Fruit fly (Drosophila melanogaster) Kc167 (cell line): Measurements from ENCODE around the gene CG32453.
"Not testable (repeated sequence)": the region's sequence is repeated elsewhere in the genome, so short reads cannot be mapped to it uniquely, and the experiment has no call there.

Experiments used
- Myc ChIP-seq: fragments of >200 bp; optimal IDR thresholded peaks from 2 replicates; lab custom pipeline; 2017; ENCODE audit warnings: missing external identifiers
- Sin3A ChIP-seq: fragments of >200 bp; optimal IDR thresholded peaks from 2 replicates; lab custom pipeline; 2018; ENCODE audit warnings: missing external identifiers
- h ChIP-seq: fragments of >200 bp; optimal IDR thresholded peaks from 3 replicates; lab custom pipeline; 2018; ENCODE audit warnings: missing external identifiers
- insv ChIP-seq: fragments of >200 bp; optimal IDR thresholded peaks from 3 replicates; lab custom pipeline; 2018; ENCODE audit warnings: missing external identifiers
- psq ChIP-seq: fragments of >200 bp; optimal IDR thresholded peaks from 2 replicates; lab custom pipeline; 2017; ENCODE audit warnings: missing external identifiers
- ttk ChIP-seq: sonication (Bioruptor generic); optimal IDR thresholded peaks from 2 replicates; lab custom pipeline; 2017; ENCODE audit warnings: missing external identifiers

Gene CG32453

DNA sequence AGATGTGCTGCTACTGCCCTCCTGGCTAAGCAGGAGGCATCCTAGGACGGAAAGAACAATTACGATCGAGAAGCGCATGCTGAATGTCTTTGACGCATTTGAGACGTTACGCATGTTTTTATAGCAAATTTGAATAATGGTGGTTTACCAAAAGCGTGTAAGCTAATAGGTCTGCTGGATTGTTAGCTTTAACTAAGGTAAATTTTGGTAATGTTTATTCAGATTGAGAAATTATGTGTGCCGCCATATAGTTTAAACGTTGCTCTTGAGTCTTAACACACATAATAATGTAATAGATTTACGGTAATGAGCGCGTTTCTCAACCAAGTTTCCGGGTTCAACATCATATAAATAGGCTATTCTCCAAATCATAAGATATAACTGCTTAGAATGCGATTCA lies 3.3 kb upstream of the CG32453 start, which contains the start of the genes CG12546 and CG14453:
CG12546 (minus strand) TSS at position 101 of the 400 bp plus-strand sequence.
CG14453 (plus strand) TSS at position 372 of the 400 bp plus-strand sequence.
- TF ChIP-seq Myc = no peak
- TF ChIP-seq ttk (lab: Kevin White, UChicago) = no peak
- TF ChIP-seq Sin3A (lab: Kevin White, UChicago) = no peak
- no peak for TF ChIP-seq h
- TF ChIP-seq psq (lab: Kevin White, UChicago) = no peak
- TF ChIP-seq insv (lab: Kevin White, UChicago) = no peak

dm6 chr3L:22695653-22696052 lies 1.4 kb upstream of the CG32453 start, which contains the start of gene CG14452:
Gene CG14452, plus strand, starts transcription at chr3L:22695953.
- no peak for TF ChIP-seq insv (lab: Kevin White, UChicago)
- no peak for TF ChIP-seq h
- TF ChIP-seq Sin3A (lab: Kevin White, UChicago) = no peak
- TF ChIP-seq psq (lab: Kevin White, UChicago) = no peak
- TF ChIP-seq Myc = no peak
- TF ChIP-seq ttk (lab: Kevin White, UChicago) = no peak

dm6 chr3L:22699133-22699532 lies 2.1 kb downstream of the CG32453 start, which contains the start of gene CG45116:
Gene CG45116, plus strand, starts transcription at chr3L:22699433.
- TF ChIP-seq psq (lab: Kevin White, UChicago) = no peak
- no peak for TF ChIP-seq Myc
- TF ChIP-seq insv (lab: Kevin White, UChicago) = no peak
- no peak for TF ChIP-seq h
- no peak for TF ChIP-seq Sin3A (lab: Kevin White, UChicago)
- no peak for TF ChIP-seq ttk (lab: Kevin White, UChicago)

- TF ChIP-seq ttk (lab: Kevin White, UChicago) (no peak), Myc (no peak), Sin3A (lab: Kevin White, UChicago) (no peak), psq (lab: Kevin White, UChicago) (no peak), insv (lab: Kevin White, UChicago) (no peak), h (no peak)
These were observed 14.8 kb downstream of the CG32453 start, which contains the start of gene CG11370 for dm6 chr3L:22711855-22712254. Gene CG11370, plus strand, starts transcription at chr3L:22712155.

DNA sequence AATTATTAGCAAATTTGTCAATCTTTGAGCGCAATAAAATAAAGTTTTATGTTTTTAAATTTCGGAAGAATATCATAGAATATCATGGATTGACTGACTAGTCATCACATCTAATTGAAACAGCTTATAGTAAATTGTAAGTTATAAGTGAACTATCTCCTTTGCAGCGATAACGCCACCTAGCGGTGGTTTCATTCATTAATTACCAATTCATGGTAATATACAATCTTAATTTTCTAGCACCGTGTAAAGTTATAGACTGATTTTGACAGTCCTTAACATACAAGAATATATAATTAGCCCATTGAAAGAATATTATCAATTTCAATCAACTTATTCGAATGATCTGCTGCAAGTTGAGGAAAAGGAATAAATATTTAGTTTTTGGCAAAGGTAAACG lies 16.6 kb downstream of the CG32453 start:
- TF ChIP-seq h (no peak), insv (lab: Kevin White, UChicago) (no peak), Myc (no peak), ttk (lab: Kevin White, UChicago) (no peak), Sin3A (lab: Kevin White, UChicago) (no peak), psq (lab: Kevin White, UChicago) (no peak)

DNA sequence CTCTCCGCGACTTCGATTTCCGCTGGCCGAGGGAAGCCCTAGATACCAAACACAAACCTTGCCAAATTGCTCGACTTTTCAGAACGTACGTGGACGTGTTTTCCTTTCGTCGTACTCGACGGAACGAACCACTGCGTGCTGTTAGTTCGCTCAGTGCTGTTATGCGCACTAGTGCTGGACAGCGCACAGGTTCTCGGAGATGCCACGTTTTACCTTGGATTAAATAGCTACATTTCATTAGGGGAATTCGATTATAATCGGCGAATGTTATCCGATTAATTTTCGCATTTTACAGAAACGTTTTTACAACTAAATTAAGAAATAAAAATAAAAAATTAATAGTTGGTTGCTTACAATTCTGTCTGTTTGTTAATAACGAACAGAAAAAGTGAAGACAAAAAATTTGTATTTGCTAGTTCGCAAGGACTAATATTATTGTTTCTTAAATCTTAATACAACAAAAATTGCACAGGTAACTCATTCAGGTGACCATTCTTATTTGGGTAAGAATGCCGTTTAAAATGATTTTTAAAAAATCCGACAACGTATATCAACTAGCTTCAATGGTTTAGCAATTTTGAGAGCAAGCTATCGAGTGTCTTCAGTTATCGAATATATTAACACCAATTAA lies 20.2 kb downstream of the CG32453 start, which contains the start of the genes ArfGAP3 and CG32452:
ArfGAP3 (minus strand) TSS at position 441 of the 631 bp plus-strand sequence.
CG32452 (plus strand) TSS at position 592 of the 631 bp plus-strand sequence.
- TF ChIP-seq insv (lab: Kevin White, UChicago) = no peak
- TF ChIP-seq psq (lab: Kevin White, UChicago) = peak; percentile 77
- TF ChIP-seq Sin3A (lab: Kevin White, UChicago) = no peak

- not testable (repeated sequence) for TF ChIP-seq ttk (lab: Kevin White, UChicago); Myc; psq (lab: Kevin White, UChicago)
These were observed 23.8 kb downstream of the CG32453 start, which contains the start of gene mael for dm6 chr3L:22720694-22721270. Gene mael, plus strand, starts transcription at chr3L:22721203.

DNA sequence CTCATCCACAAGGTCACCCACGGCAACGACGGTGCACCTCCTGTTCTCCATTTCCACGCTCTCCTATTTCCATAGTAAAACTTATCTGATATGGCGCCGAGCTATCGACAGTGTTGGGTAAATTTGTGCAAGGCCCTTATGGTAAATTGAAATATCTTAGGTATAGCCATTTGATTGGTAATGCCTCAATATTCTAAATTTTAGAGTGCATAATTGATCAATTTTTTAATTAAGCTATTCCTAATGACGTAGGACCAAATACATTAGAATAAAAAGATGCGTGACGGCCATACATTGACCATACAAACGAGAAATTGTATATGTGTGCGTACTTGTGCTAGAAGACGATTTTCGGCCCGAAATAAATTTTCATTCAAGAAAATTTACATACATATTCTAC lies 25.0 kb downstream of the CG32453 start, which contains the start of gene CG14451:
CG14451 (minus strand) TSS at position 101 of the 400 bp plus-strand sequence.
- TF ChIP-seq ttk (lab: Kevin White, UChicago) = no peak
- TF ChIP-seq h = no peak
- TF ChIP-seq psq (lab: Kevin White, UChicago) = no peak
- TF ChIP-seq insv (lab: Kevin White, UChicago) = no peak
- no peak for TF ChIP-seq Myc
- no peak for TF ChIP-seq Sin3A (lab: Kevin White, UChicago)

DNA sequence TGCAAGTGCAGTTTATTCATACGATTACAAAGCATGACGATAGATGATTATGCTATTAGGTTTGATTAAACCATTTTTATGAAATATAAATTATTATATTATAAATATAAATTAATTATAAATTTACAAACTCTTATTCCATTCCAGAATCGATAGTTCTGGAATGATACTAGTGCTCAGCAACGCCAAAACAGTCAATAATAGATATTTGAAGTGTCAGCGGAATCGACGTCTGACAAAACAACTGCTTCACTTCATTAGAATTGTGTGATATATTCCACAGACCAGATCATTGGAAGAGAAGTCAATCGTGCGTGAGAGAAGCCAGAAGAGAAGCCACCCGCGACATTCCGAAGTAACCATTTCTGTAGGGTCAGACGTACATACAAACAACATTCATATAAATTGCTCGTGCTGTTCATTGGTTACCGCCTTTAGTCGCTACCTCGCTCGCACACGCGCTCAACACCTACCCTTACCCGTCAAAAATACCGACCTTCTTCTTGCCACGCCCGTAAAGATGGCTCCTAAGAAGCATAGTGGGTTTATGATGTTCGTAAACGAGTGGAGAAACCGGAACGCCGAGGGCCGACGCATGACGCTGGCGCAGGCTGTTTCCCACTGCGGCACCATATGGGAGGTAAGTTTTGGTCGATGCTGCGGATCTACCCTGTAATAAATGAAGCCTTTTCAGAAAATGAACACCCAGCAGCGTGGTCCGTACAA lies 27.2 kb downstream of the CG32453 start:
- no peak for TF ChIP-seq psq (lab: Kevin White, UChicago)
- TF ChIP-seq h = no peak
- TF ChIP-seq ttk (lab: Kevin White, UChicago) = no peak
- no peak for TF ChIP-seq Sin3A (lab: Kevin White, UChicago)
- TF ChIP-seq Myc = no peak
- TF ChIP-seq insv (lab: Kevin White, UChicago) = no peak

dm6 chr3L:22727739-22728335 lies 30.8 kb downstream of the CG32453 start, which contains the start of the genes CG14450 and CG11367:
Gene CG14450, minus strand, starts transcription at chr3L:22727789.
Gene CG11367, plus strand, starts transcription at chr3L:22728111.
- no peak for TF ChIP-seq Sin3A (lab: Kevin White, UChicago)
- TF ChIP-seq ttk (lab: Kevin White, UChicago) = no peak
- no peak for TF ChIP-seq Myc
- no peak for TF ChIP-seq h
- no peak for TF ChIP-seq psq (lab: Kevin White, UChicago)
- no peak for TF ChIP-seq insv (lab: Kevin White, UChicago)

DNA sequence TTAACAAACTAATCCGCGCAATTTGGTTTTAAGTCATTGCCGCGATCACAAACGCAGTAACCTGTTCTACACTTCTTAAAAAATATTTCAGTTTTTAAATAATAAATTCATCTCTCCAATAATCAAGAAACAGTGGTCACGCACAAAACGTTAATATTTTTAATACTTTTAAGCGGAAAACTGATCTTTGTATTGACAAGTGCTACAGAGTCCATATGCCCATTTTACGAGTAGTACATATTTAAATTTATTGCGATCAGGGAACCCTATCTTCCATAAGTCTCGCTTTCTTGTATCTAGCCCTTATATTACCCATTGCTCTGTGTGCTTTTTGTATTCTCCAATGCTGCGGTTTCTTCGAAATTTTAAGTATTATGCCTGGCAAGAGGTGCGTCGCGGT lies 32.4 kb downstream of the CG32453 start, which contains the start of gene CG32454:
CG32454 (plus strand) TSS at position 301 of the 400 bp plus-strand sequence.
- TF ChIP-seq psq (lab: Kevin White, UChicago) = no peak
- no peak for TF ChIP-seq Sin3A (lab: Kevin White, UChicago)
- TF ChIP-seq h = no peak
- no peak for TF ChIP-seq insv (lab: Kevin White, UChicago)
- TF ChIP-seq Myc = no peak
- TF ChIP-seq ttk (lab: Kevin White, UChicago) = no peak
